Worm (Caenorhabditis elegans) whole organism, L1 larva: ENCODE measurements around the gene nas-4.

Source experiments
- alr-1 ChIP-seq: fragments of 200-800 bp; sonication (Bioruptor generic); optimal IDR thresholded peaks from 2 replicates; lab custom pipeline; 2018; ENCODE audit warnings: borderline replicate concordance, mild to moderate bottlenecking, missing genetic modification characterization, missing compliant biosample characterization
- aly-2 ChIP-seq: fragments of 150-350 bp; optimal IDR thresholded peaks from 2 replicates; lab custom pipeline; 2014; ENCODE audit warnings: missing biosample characterization, missing genetic modification characterization
- blmp-1 ChIP-seq: fragments of 150-350 bp; optimal IDR thresholded peaks from 2 replicates; lab custom pipeline; 2014; ENCODE audit warnings: missing biosample characterization, missing genetic modification characterization
- ceh-8 ChIP-seq: fragments of 200-800 bp; sonication (Bioruptor generic); optimal IDR thresholded peaks from 2 replicates; lab custom pipeline; 2018; ENCODE audit warnings: mild to moderate bottlenecking, missing genetic modification characterization, moderate library complexity, missing compliant biosample characterization
- ceh-88 ChIP-seq: fragments of 200-800 bp; sonication (Bioruptor generic); IDR thresholded peaks from 2 replicates; pipeline ENCODE4 v1.3.6; 2022; ENCODE audit warnings: missing genetic modification characterization, missing compliant biosample characterization
- efl-1 ChIP-seq, 4 experiments: fragments of 150-350 bp; optimal IDR thresholded peaks in 3 of 4; peaks in 1 of 4; 1 replicate in 1 of 4; 2 replicates in 3 of 4; lab custom pipeline; 2014; ENCODE audit warnings: missing biosample characterization in 2 of 4, missing genetic modification characterization in 2 of 4, missing genetic modification reagents in 2 of 4
- egl-27 ChIP-seq, 2 experiments: fragments of 150-350 bp in 1 of 2; sonication (generic microtip); optimal IDR thresholded peaks; 3 replicates each; lab custom pipeline; 2017 to 2018; ENCODE audit warnings: missing biosample characterization in 2 of 2, missing genetic modification characterization in 2 of 2, missing genetic modification reagents in 2 of 2
- elt-2 ChIP-seq: sonication (generic microtip); optimal IDR thresholded peaks from 2 replicates; lab custom pipeline; 2016; ENCODE audit warnings: missing genetic modification characterization, mild to moderate bottlenecking, inconsistent platforms, missing compliant biosample characterization, missing genetic modification reagents
- ets-5 ChIP-seq: fragments of 200-800 bp; sonication (Bioruptor generic); IDR thresholded peaks from 2 replicates; pipeline ENCODE4 v1.3.6; 2022; ENCODE audit warnings: missing genetic modification characterization, missing compliant biosample characterization
- fkh-8 ChIP-seq: sonication (generic microtip); optimal IDR thresholded peaks from 2 replicates; lab custom pipeline; 2016; ENCODE audit warnings: mild to moderate bottlenecking, missing genetic modification characterization, missing compliant biosample characterization
- hlh-17 ChIP-seq: fragments of 200-800 bp; sonication (Bioruptor generic); optimal IDR thresholded peaks from 2 replicates; lab custom pipeline; 2018; ENCODE audit warnings: missing genetic modification characterization, mild to moderate bottlenecking, missing compliant biosample characterization, moderate library complexity, borderline replicate concordance
- hlh-4 ChIP-seq: sonication (generic microtip); optimal IDR thresholded peaks from 2 replicates; lab custom pipeline; 2016; ENCODE audit warnings: mild to moderate bottlenecking, missing genetic modification characterization, missing compliant biosample characterization
- irx-1 ChIP-seq: sonication (generic microtip); optimal IDR thresholded peaks from 2 replicates; lab custom pipeline; 2016; ENCODE audit warnings: missing genetic modification characterization, missing compliant biosample characterization
- isw-1 ChIP-seq: fragments of 200-800 bp; sonication (Bioruptor generic); IDR thresholded peaks from 2 replicates; pipeline ENCODE4 v1.3.6; 2022; ENCODE audit warnings: missing genetic modification characterization, missing compliant biosample characterization
- lin-13 ChIP-seq: fragments of 150-350 bp; optimal IDR thresholded peaks from 2 replicates; lab custom pipeline; 2014; ENCODE audit warnings: missing biosample characterization, missing genetic modification reagents, missing genetic modification characterization
- lin-14 ChIP-seq: fragments of 200-800 bp; sonication (Bioruptor generic); optimal IDR thresholded peaks from 2 replicates; lab custom pipeline; 2018; ENCODE audit warnings: mild to moderate bottlenecking, missing genetic modification characterization, moderate library complexity, missing compliant biosample characterization
- lin-35 ChIP-seq, 2 experiments: fragments of 150-350 bp; optimal IDR thresholded peaks; 2 replicates each; lab custom pipeline; 2014; ENCODE audit warnings: missing biosample characterization in 2 of 2, missing genetic modification characterization in 2 of 2, missing genetic modification reagents in 2 of 2
- lin-39 ChIP-seq: fragments of 150-350 bp; optimal IDR thresholded peaks from 2 replicates; lab custom pipeline; 2014; ENCODE audit warnings: missing biosample characterization, missing genetic modification reagents, missing genetic modification characterization
- lir-3 ChIP-seq: sonication (generic microtip); optimal IDR thresholded peaks from 2 replicates; lab custom pipeline; 2016; ENCODE audit warnings: mild to moderate bottlenecking, missing genetic modification characterization, moderate library complexity, missing compliant biosample characterization; ENCODE audit not compliant: poor library complexity
- lsy-2 ChIP-seq, 2 experiments: fragments of 150-350 bp; optimal IDR thresholded peaks; 2 replicates each; lab custom pipeline; 2014; ENCODE audit warnings: missing biosample characterization in 2 of 2, missing genetic modification characterization in 2 of 2
- mab-9 ChIP-seq: fragments of 200-800 bp; sonication (Bioruptor generic); IDR thresholded peaks from 2 replicates; pipeline ENCODE4 v1.3.6; 2022; ENCODE audit warnings: missing genetic modification reagents, missing genetic modification characterization, missing compliant biosample characterization
- nhr-11 ChIP-seq: fragments of 150-350 bp; optimal IDR thresholded peaks from 2 replicates; lab custom pipeline; 2014; ENCODE audit warnings: missing biosample characterization, missing genetic modification characterization
- nhr-19 ChIP-seq: fragments of 200-800 bp; sonication (Bioruptor generic); conservative IDR thresholded peaks from 2 replicates; pipeline ENCODE4 v1.3.6; 2022; ENCODE audit warnings: missing genetic modification characterization, missing compliant biosample characterization
- nhr-20 ChIP-seq: sonication (generic microtip); optimal IDR thresholded peaks from 2 replicates; lab custom pipeline; 2016; ENCODE audit warnings: mild to moderate bottlenecking, missing genetic modification characterization, missing compliant biosample characterization
- nhr-47 ChIP-seq: sonication (generic microtip); optimal IDR thresholded peaks from 2 replicates; lab custom pipeline; 2016; ENCODE audit warnings: mild to moderate bottlenecking, missing genetic modification characterization, moderate library complexity, missing compliant biosample characterization
- nhr-71 ChIP-seq: sonication (generic microtip); optimal IDR thresholded peaks from 2 replicates; lab custom pipeline; 2016; ENCODE audit warnings: mild to moderate bottlenecking, missing genetic modification characterization, moderate library complexity, missing compliant biosample characterization
- nhr-77 ChIP-seq: fragments of 150-350 bp; optimal IDR thresholded peaks from 2 replicates; lab custom pipeline; 2014; ENCODE audit warnings: missing biosample characterization, missing genetic modification characterization
- pag-3 ChIP-seq: sonication (generic microtip); optimal IDR thresholded peaks from 2 replicates; lab custom pipeline; 2017; ENCODE audit warnings: missing genetic modification characterization, mild to moderate bottlenecking, missing compliant biosample characterization, antibody characterized with exemption, borderline replicate concordance; ENCODE audit not compliant: insufficient read depth
- pax-3 ChIP-seq: fragments of 200-800 bp; sonication (Bioruptor generic); optimal IDR thresholded peaks from 2 replicates; lab custom pipeline; 2018; ENCODE audit warnings: mild to moderate bottlenecking, missing genetic modification characterization, moderate library complexity, missing compliant biosample characterization
- rnt-1 ChIP-seq: sonication (generic microtip); optimal IDR thresholded peaks from 2 replicates; lab custom pipeline; 2016; ENCODE audit warnings: mild to moderate bottlenecking, missing genetic modification characterization, moderate library complexity, missing compliant biosample characterization
- snu-23 ChIP-seq: sonication (generic microtip); optimal IDR thresholded peaks from 2 replicates; lab custom pipeline; 2016; ENCODE audit warnings: missing genetic modification characterization, missing compliant biosample characterization
- sox-4 ChIP-seq: sonication (generic microtip); optimal IDR thresholded peaks from 2 replicates; lab custom pipeline; 2016; ENCODE audit warnings: missing genetic modification characterization, missing compliant biosample characterization
- sup-37 ChIP-seq: fragments of 200-800 bp; sonication (Bioruptor generic); optimal IDR thresholded peaks from 2 replicates; lab custom pipeline; 2018; ENCODE audit warnings: mild to moderate bottlenecking, missing genetic modification characterization, missing compliant biosample characterization
- swsn-7 ChIP-seq: sonication (generic microtip); optimal IDR thresholded peaks from 2 replicates; lab custom pipeline; 2016; ENCODE audit warnings: missing genetic modification characterization, missing compliant biosample characterization
- tbx-2 ChIP-seq: sonication (generic microtip); optimal IDR thresholded peaks from 2 replicates; lab custom pipeline; 2016; ENCODE audit warnings: missing genetic modification characterization, missing compliant biosample characterization
- unc-30 ChIP-seq: sonication (generic microtip); optimal IDR thresholded peaks from 2 replicates; lab custom pipeline; 2017; ENCODE audit warnings: missing biosample characterization, missing genetic modification characterization
- unc-98 ChIP-seq: fragments of 200-800 bp; sonication (Bioruptor generic); IDR thresholded peaks from 2 replicates; pipeline ENCODE4 v1.3.6; 2022; ENCODE audit warnings: missing genetic modification characterization, missing compliant biosample characterization
- xbp-1 ChIP-seq: sonication (generic microtip); optimal IDR thresholded peaks from 2 replicates; lab custom pipeline; 2016; ENCODE audit warnings: missing genetic modification characterization, missing compliant biosample characterization
- zip-4 ChIP-seq: fragments of 200-800 bp; sonication (Bioruptor generic); optimal IDR thresholded peaks from 2 replicates; lab custom pipeline; 2018; ENCODE audit warnings: mild to moderate bottlenecking, missing genetic modification characterization, moderate library complexity, missing compliant biosample characterization

Gene nas-4

ce11 chrIII:6402810-6403209 lies 12.6 kb downstream of the nas-4 start:
- TF ChIP-seq nhr-77 (tag; lab: Kevin White, UChicago) (no peak), fkh-8 (tag; lab: Kevin White, UChicago) (no peak), isw-1 (no peak), snu-23 (GFP tag; lab: Kevin White, UChicago) (no peak), egl-27 (tag; optimal IDR thresholded peaks at IDR 0.05; lab: Kevin White, UChicago) (no peak), mab-9 (GFP tag; lab: Robert Waterston, UW) (no peak), alr-1 (tag; lab: Kevin White, UChicago) (no peak), elt-2 (tag; lab: Kevin White, UChicago) (no peak), blmp-1 (tag; lab: Kevin White, UChicago) (no peak), pax-3 (tag; lab: Kevin White, UChicago) (no peak)
- TF ChIP-seq, all 84 proteins: peak for 0

DNA sequence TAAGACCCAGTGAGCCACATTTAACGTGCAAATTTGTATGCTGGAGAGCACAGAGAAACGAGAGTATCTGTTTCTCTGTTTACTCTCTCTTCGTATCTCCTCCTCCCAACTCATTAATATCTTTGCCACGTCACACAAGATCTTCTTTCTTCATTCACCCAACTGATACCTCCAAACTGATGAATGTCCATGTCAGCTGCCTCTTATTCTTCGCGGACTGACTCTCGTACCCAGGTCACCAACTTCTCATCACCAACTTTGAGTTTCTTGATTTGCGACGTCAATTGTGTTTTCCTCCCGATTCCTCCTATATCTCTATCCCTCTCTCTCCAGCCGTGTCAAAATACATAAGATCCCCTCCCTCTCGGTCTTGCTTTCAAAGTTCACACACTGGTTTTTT lies 13.1 kb downstream of the nas-4 start:
- no peak for TF ChIP-seq blmp-1 (tag; lab: Kevin White, UChicago)
- TF ChIP-seq nhr-20 (tag; lab: Kevin White, UChicago), result peak; percentile 18
- TF ChIP-seq pag-3 (tag; lab: Kevin White, UChicago), result no peak
- no peak for TF ChIP-seq ets-5 (GFP tag; lab: Robert Waterston, UW)
- TF ChIP-seq unc-98 (GFP tag; lab: Robert Waterston, UW), result no peak; the same call in 1 of the 2 replicates
- TF ChIP-seq fkh-8 (tag; lab: Kevin White, UChicago), result no peak
- TF ChIP-seq snu-23 (GFP tag; lab: Kevin White, UChicago), result peak; percentile 67
- TF ChIP-seq lin-14 (GFP tag; lab: Kevin White, UChicago), result peak; percentile 56
- peak; percentile 73 for TF ChIP-seq nhr-19
- peak; percentile 60 for TF ChIP-seq lin-13 (GFP tag; lab: Kevin White, UChicago)
- TF ChIP-seq sup-37 (GFP tag; lab: Kevin White, UChicago), result peak; percentile 23
- TF ChIP-seq rnt-1 (tag; lab: Kevin White, UChicago), result peak; percentile 86
- peak; percentile 57 for TF ChIP-seq lin-39 (tag; lab: Kevin White, UChicago)
- peak in 1 of 2 experiments; percentile 14 for TF ChIP-seq lin-35 (GFP tag; optimal IDR thresholded peaks at IDR 0.05; lab: Kevin White, UChicago)
- TF ChIP-seq lir-3 (tag; lab: Kevin White, UChicago), result peak; percentile 40
- peak in 1 of 2 experiments; percentile 11 for TF ChIP-seq efl-1 (optimal IDR thresholded peaks at IDR 0.05; lab: Kevin White, UChicago)
- TF ChIP-seq efl-1 (GFP tag; optimal IDR thresholded peaks at IDR 0.05 in 1 of 2; lab: Kevin White, UChicago), result peak in 1 of 2 experiments; percentile 49
- peak; percentile 32 for TF ChIP-seq nhr-47
- TF ChIP-seq sox-4 (tag; lab: Kevin White, UChicago), result no peak
- no peak for TF ChIP-seq nhr-77 (tag; lab: Kevin White, UChicago)
- peak; percentile 58 for TF ChIP-seq nhr-11 (tag; lab: Kevin White, UChicago)
- TF ChIP-seq ceh-8 (GFP tag; lab: Kevin White, UChicago), result no peak
- no peak for TF ChIP-seq pax-3 (tag; lab: Kevin White, UChicago)
- TF ChIP-seq irx-1 (tag; lab: Kevin White, UChicago), result no peak
- TF ChIP-seq lsy-2 (tag; optimal IDR thresholded peaks at IDR 0.05; lab: Kevin White, UChicago), result peak; percentile 22 to 51
- no peak for TF ChIP-seq hlh-4 (tag; lab: Kevin White, UChicago)
- TF ChIP-seq zip-4, result no peak
- TF ChIP-seq unc-30 (tag; lab: Kevin White, UChicago), result no peak
- TF ChIP-seq aly-2 (tag; lab: Kevin White, UChicago), result no peak
- peak; percentile 43 for TF ChIP-seq swsn-7
- no peak for TF ChIP-seq mab-9 (GFP tag; lab: Robert Waterston, UW)
- no peak for TF ChIP-seq hlh-17
- TF ChIP-seq nhr-71 (tag; lab: Kevin White, UChicago), result peak; percentile 91
- peak; percentile 78 for TF ChIP-seq xbp-1 (tag; lab: Kevin White, UChicago)
- TF ChIP-seq ceh-88 (GFP tag; lab: Robert Waterston, UW), result peak; percentile 13; the same call in 1 of the 2 replicates
- TF ChIP-seq tbx-2 (tag; lab: Kevin White, UChicago), result peak; percentile 54
- TF ChIP-seq, all 84 proteins: peak for 19
